Worm (Caenorhabditis elegans) whole organism, late embryonic: ENCODE measurements around the gene mrps-18B.

Experiments used
- C08G9.2 ChIP-seq: sonication (generic microtip); optimal IDR thresholded peaks from 2 replicates; lab custom pipeline; 2016; ENCODE audit warnings: mild to moderate bottlenecking, missing genetic modification characterization, moderate library complexity, missing compliant biosample characterization
- F13H6.1 ChIP-seq: sonication (generic microtip); optimal IDR thresholded peaks from 2 replicates; lab custom pipeline; 2016; ENCODE audit warnings: missing genetic modification characterization, missing compliant biosample characterization
- K02D7.2 ChIP-seq: sonication (generic microtip); optimal IDR thresholded peaks from 2 replicates; lab custom pipeline; 2017; ENCODE audit warnings: mild to moderate bottlenecking, missing genetic modification characterization, missing compliant biosample characterization
- K09A11.1 ChIP-seq: sonication (generic microtip); optimal IDR thresholded peaks from 2 replicates; lab custom pipeline; 2017; ENCODE audit warnings: antibody characterized with exemption, mild to moderate bottlenecking, missing genetic modification characterization, missing compliant biosample characterization; ENCODE audit not compliant: insufficient read depth
- T23F11.4 ChIP-seq: fragments of 200-800 bp; sonication (Bioruptor generic); optimal IDR thresholded peaks from 2 replicates; lab custom pipeline; 2018; ENCODE audit warnings: mild to moderate bottlenecking, missing genetic modification characterization, missing compliant biosample characterization
- ahr-1 ChIP-seq: sonication (generic microtip); optimal IDR thresholded peaks from 2 replicates; lab custom pipeline; 2016; ENCODE audit warnings: missing genetic modification characterization, missing compliant biosample characterization
- ama-1 ChIP-seq: fragments of 150-350 bp; optimal IDR thresholded peaks from 2 replicates; lab custom pipeline; 2014
- ceh-2 ChIP-seq: sonication (generic microtip); optimal IDR thresholded peaks from 2 replicates; lab custom pipeline; 2016; ENCODE audit warnings: missing genotype, missing genetic modification characterization, missing compliant biosample characterization
- ceh-22 ChIP-seq: sonication (generic microtip); optimal IDR thresholded peaks from 2 replicates; lab custom pipeline; 2017; ENCODE audit warnings: missing biosample characterization, missing genetic modification characterization
- ceh-30 ChIP-seq: fragments of 150-350 bp; optimal IDR thresholded peaks from 2 replicates; lab custom pipeline; 2014; ENCODE audit warnings: missing biosample characterization, missing genetic modification characterization
- ceh-31 ChIP-seq: sonication (generic microtip); optimal IDR thresholded peaks from 2 replicates; lab custom pipeline; 2016; ENCODE audit warnings: missing genetic modification characterization, missing compliant biosample characterization
- ceh-34 ChIP-seq: sonication (generic microtip); optimal IDR thresholded peaks from 2 replicates; lab custom pipeline; 2016; ENCODE audit warnings: mild to moderate bottlenecking, missing genetic modification characterization, missing compliant biosample characterization
- ceh-45 ChIP-seq: fragments of 200-800 bp; sonication (Bioruptor generic); IDR thresholded peaks from 2 replicates; pipeline ENCODE4 v1.3.6; 2022; ENCODE audit warnings: missing genetic modification reagents, missing genetic modification characterization, missing compliant biosample characterization
- ceh-48 ChIP-seq: sonication (generic microtip); optimal IDR thresholded peaks from 2 replicates; lab custom pipeline; 2016; ENCODE audit warnings: missing genetic modification characterization, inconsistent platforms, missing compliant biosample characterization
- che-1 ChIP-seq: sonication (generic microtip); optimal IDR thresholded peaks from 2 replicates; lab custom pipeline; 2016; ENCODE audit warnings: mild to moderate bottlenecking, missing genetic modification characterization, missing compliant biosample characterization
- dmd-4 ChIP-seq: sonication (generic microtip); optimal IDR thresholded peaks from 2 replicates; lab custom pipeline; 2016; ENCODE audit warnings: borderline replicate concordance, missing genetic modification characterization, missing compliant biosample characterization
- dve-1 ChIP-seq: sonication (generic microtip); optimal IDR thresholded peaks from 2 replicates; lab custom pipeline; 2017; ENCODE audit warnings: antibody characterized with exemption, mild to moderate bottlenecking, missing genetic modification characterization, missing compliant biosample characterization
- elt-4 ChIP-seq: sonication (generic microtip); optimal IDR thresholded peaks from 2 replicates; lab custom pipeline; 2016; ENCODE audit warnings: missing genetic modification characterization, missing compliant biosample characterization
- ets-4 ChIP-seq: sonication (generic microtip); optimal IDR thresholded peaks from 2 replicates; lab custom pipeline; 2016; ENCODE audit warnings: missing genetic modification characterization, missing compliant biosample characterization
- fkh-10 ChIP-seq: fragments of 150-350 bp; optimal IDR thresholded peaks from 2 replicates; lab custom pipeline; 2014; ENCODE audit warnings: missing biosample characterization, missing genetic modification reagents, missing genetic modification characterization
- fkh-6 ChIP-seq: sonication (generic microtip); optimal IDR thresholded peaks from 2 replicates; lab custom pipeline; 2016; ENCODE audit warnings: missing genetic modification characterization, missing compliant biosample characterization
- gmeb-2 ChIP-seq: sonication (generic microtip); optimal IDR thresholded peaks from 2 replicates; lab custom pipeline; 2016; ENCODE audit warnings: missing genetic modification characterization, inconsistent platforms, missing compliant biosample characterization
- hlh-13 ChIP-seq: fragments of 200-800 bp; sonication (Bioruptor generic); optimal IDR thresholded peaks from 2 replicates; lab custom pipeline; 2018; ENCODE audit warnings: mild to moderate bottlenecking, missing genetic modification characterization, missing compliant biosample characterization
- hlh-15 ChIP-seq: sonication (generic microtip); optimal IDR thresholded peaks from 2 replicates; lab custom pipeline; 2016; ENCODE audit warnings: missing genetic modification characterization, missing compliant biosample characterization
- hlh-30 ChIP-seq: sonication (generic microtip); optimal IDR thresholded peaks from 2 replicates; lab custom pipeline; 2017; ENCODE audit warnings: antibody characterized with exemption, missing genetic modification characterization, missing compliant biosample characterization; ENCODE audit not compliant: insufficient read depth
- hlh-6 ChIP-seq: sonication (generic microtip); optimal IDR thresholded peaks from 2 replicates; lab custom pipeline; 2016; ENCODE audit warnings: missing genotype, missing genetic modification characterization, missing compliant biosample characterization
- hlh-8 ChIP-seq: sonication (generic microtip); optimal IDR thresholded peaks from 2 replicates; lab custom pipeline; 2016; ENCODE audit warnings: missing genotype, missing genetic modification characterization, missing compliant biosample characterization
- lim-6 ChIP-seq: sonication (generic microtip); optimal IDR thresholded peaks from 2 replicates; lab custom pipeline; 2016; ENCODE audit warnings: missing genetic modification characterization, missing compliant biosample characterization
- madf-2 ChIP-seq: sonication (generic microtip); optimal IDR thresholded peaks from 2 replicates; lab custom pipeline; 2017; ENCODE audit warnings: missing genetic modification characterization, missing compliant biosample characterization
- nfya-1 ChIP-seq: sonication (generic microtip); optimal IDR thresholded peaks from 2 replicates; lab custom pipeline; 2017; ENCODE audit warnings: missing genetic modification characterization, mild to moderate bottlenecking, missing compliant biosample characterization, antibody characterized with exemption, moderate library complexity
- nhr-11 ChIP-seq: fragments of 150-350 bp; optimal IDR thresholded peaks from 2 replicates; lab custom pipeline; 2014; ENCODE audit warnings: missing biosample characterization, missing genetic modification characterization
- odd-2 ChIP-seq: sonication (generic microtip); optimal IDR thresholded peaks from 2 replicates; lab custom pipeline; 2017; ENCODE audit warnings: antibody characterized with exemption, mild to moderate bottlenecking, missing genetic modification characterization, missing compliant biosample characterization
- pag-3 ChIP-seq: sonication (generic microtip); optimal IDR thresholded peaks from 2 replicates; lab custom pipeline; 2016; ENCODE audit warnings: missing compliant biosample characterization, missing genetic modification characterization, borderline replicate concordance
- pat-9 ChIP-seq: fragments of 200-800 bp; sonication (Bioruptor generic); optimal IDR thresholded peaks from 2 replicates; lab custom pipeline; 2018; ENCODE audit warnings: mild to moderate bottlenecking, missing genetic modification characterization, moderate library complexity, missing compliant biosample characterization
- pax-1 ChIP-seq: fragments of 150-350 bp; optimal IDR thresholded peaks from 2 replicates; lab custom pipeline; 2014; ENCODE audit warnings: missing biosample characterization, missing genetic modification characterization
- pha-4 ChIP-seq: fragments of 150-350 bp; optimal IDR thresholded peaks from 2 replicates; lab custom pipeline; 2018; ENCODE audit warnings: missing biosample characterization, missing genetic modification reagents, missing genetic modification characterization
- pqm-1 ChIP-seq: sonication (generic microtip); optimal IDR thresholded peaks from 2 replicates; lab custom pipeline; 2016; ENCODE audit warnings: missing genetic modification characterization, missing compliant biosample characterization
- pros-1 ChIP-seq: fragments of 150-350 bp; optimal IDR thresholded peaks from 2 replicates; lab custom pipeline; 2014; ENCODE audit warnings: missing biosample characterization, missing genetic modification reagents, missing genetic modification characterization
- ref-2 ChIP-seq: sonication (generic microtip); optimal IDR thresholded peaks from 2 replicates; lab custom pipeline; 2016; ENCODE audit warnings: missing genetic modification characterization, missing compliant biosample characterization
- rnt-1 ChIP-seq: sonication (generic microtip); optimal IDR thresholded peaks from 2 replicates; lab custom pipeline; 2016; ENCODE audit warnings: missing genetic modification characterization, missing compliant biosample characterization
- sdc-2 ChIP-seq: sonication (generic microtip); optimal IDR thresholded peaks from 2 replicates; lab custom pipeline; 2016; ENCODE audit warnings: missing genotype, missing genetic modification characterization, missing compliant biosample characterization
- sox-4 ChIP-seq: sonication (generic microtip); optimal IDR thresholded peaks from 2 replicates; lab custom pipeline; 2017; ENCODE audit warnings: mild to moderate bottlenecking, missing genetic modification characterization, inconsistent platforms, missing compliant biosample characterization
- syd-9 ChIP-seq: sonication (generic microtip); optimal IDR thresholded peaks from 2 replicates; lab custom pipeline; 2016; ENCODE audit warnings: mild to moderate bottlenecking, missing genetic modification characterization, moderate library complexity, missing compliant biosample characterization
- tbx-2 ChIP-seq: sonication (generic microtip); optimal IDR thresholded peaks from 2 replicates; lab custom pipeline; 2016; ENCODE audit warnings: missing genetic modification characterization, missing compliant biosample characterization
- tbx-7 ChIP-seq: sonication (generic microtip); optimal IDR thresholded peaks from 2 replicates; lab custom pipeline; 2016; ENCODE audit warnings: missing genotype, missing genetic modification characterization, missing compliant biosample characterization
- ttx-3 ChIP-seq: sonication (generic microtip); optimal IDR thresholded peaks from 2 replicates; lab custom pipeline; 2016; ENCODE audit warnings: missing genetic modification reagents, missing genetic modification characterization, missing compliant biosample characterization
- unc-55 ChIP-seq: sonication (generic microtip); optimal IDR thresholded peaks from 2 replicates; lab custom pipeline; 2017; ENCODE audit warnings: missing biosample characterization, missing genetic modification reagents, missing genetic modification characterization
- unc-86 ChIP-seq: sonication (generic microtip); optimal IDR thresholded peaks from 2 replicates; lab custom pipeline; 2016; ENCODE audit warnings: missing genetic modification characterization, missing compliant biosample characterization
- ztf-16 ChIP-seq: sonication (generic microtip); optimal IDR thresholded peaks from 2 replicates; lab custom pipeline; 2017; ENCODE audit warnings: missing genetic modification characterization, missing compliant biosample characterization

The mrps-18B gene

ce11 chrII:8499021-8499420 is 26.5 kb upstream of the mrps-18B start (continued):
- TF ChIP-seq C08G9.2 (tag; lab: Kevin White, UChicago): no peak
- TF ChIP-seq hlh-15 (tag; lab: Kevin White, UChicago): no peak
- no peak for TF ChIP-seq ets-4 (tag; lab: Kevin White, UChicago)
- TF ChIP-seq pqm-1 (tag; lab: Kevin White, UChicago): no peak
- TF ChIP-seq ztf-16 (tag; lab: Kevin White, UChicago): no peak
- no peak for TF ChIP-seq pag-3 (tag; lab: Kevin White, UChicago)
- TF ChIP-seq ceh-48: no peak
- TF ChIP-seq pax-1 (tag; lab: Kevin White, UChicago): no peak
- no peak for TF ChIP-seq hlh-13
- TF ChIP-seq elt-4 (tag; lab: Kevin White, UChicago): no peak
- TF ChIP-seq rnt-1 (tag; lab: Kevin White, UChicago): peak; percentile 63
- TF ChIP-seq hlh-6 (tag; lab: Kevin White, UChicago): no peak
- no peak for TF ChIP-seq pat-9 (tag; lab: Kevin White, UChicago)
- no peak for TF ChIP-seq unc-86 (tag; lab: Kevin White, UChicago)
- no peak for TF ChIP-seq fkh-10 (GFP tag; lab: Kevin White, UChicago)
- TF ChIP-seq syd-9 (tag; lab: Kevin White, UChicago): peak; percentile 21
- TF ChIP-seq tbx-7 (tag; lab: Kevin White, UChicago): no peak
- TF ChIP-seq K09A11.1 (tag; lab: Kevin White, UChicago): no peak
- no peak for TF ChIP-seq ttx-3
- no peak for TF ChIP-seq dmd-4 (tag; lab: Kevin White, UChicago)
- TF ChIP-seq ceh-22: no peak
- no peak for TF ChIP-seq nhr-11 (tag; lab: Kevin White, UChicago)
- no peak for TF ChIP-seq pros-1
- TF ChIP-seq pha-4 (tag; lab: Kevin White, UChicago): no peak
- TF ChIP-seq madf-2 (tag; lab: Kevin White, UChicago): no peak
- TF ChIP-seq hlh-8 (tag; lab: Kevin White, UChicago): peak; percentile 64
- TF ChIP-seq tbx-2 (tag; lab: Kevin White, UChicago): peak; percentile 46
- TF ChIP-seq F13H6.1 (tag; lab: Kevin White, UChicago): no peak
- no peak for TF ChIP-seq K02D7.2 (tag; lab: Kevin White, UChicago)
- TF ChIP-seq ceh-31 (tag; lab: Kevin White, UChicago): peak; percentile 8
- TF ChIP-seq ceh-30 (tag; lab: Kevin White, UChicago): no peak
- no peak for TF ChIP-seq fkh-6 (tag; lab: Kevin White, UChicago)
- no peak for TF ChIP-seq hlh-30 (tag; lab: Kevin White, UChicago)
- no peak for TF ChIP-seq ceh-45 (GFP tag; lab: Robert Waterston, UW)
- TF ChIP-seq sox-4 (tag; lab: Kevin White, UChicago): no peak
- no peak for TF ChIP-seq ahr-1 (tag; lab: Kevin White, UChicago)
- no peak for TF ChIP-seq ref-2
- no peak for TF ChIP-seq odd-2
- TF ChIP-seq ceh-34 (tag; lab: Kevin White, UChicago): peak; percentile 54
- TF ChIP-seq lim-6 (tag; lab: Kevin White, UChicago): no peak
- peak; percentile 15 for TF ChIP-seq sdc-2 (tag; lab: Kevin White, UChicago)
- TF ChIP-seq T23F11.4 (GFP tag; lab: Kevin White, UChicago): no peak
- peak; percentile 2 for TF ChIP-seq ceh-2 (tag; lab: Kevin White, UChicago)
- peak; percentile 36 for TF ChIP-seq nfya-1
- TF ChIP-seq unc-55: peak; percentile 34
- TF ChIP-seq gmeb-2 (tag; lab: Kevin White, UChicago): no peak
- no peak for TF ChIP-seq che-1
- no peak for TF ChIP-seq dve-1
- TF ChIP-seq ama-1 (lab: Kevin White, UChicago): no peak
